Fruit fly (Drosophila melanogaster): Measurements from ENCODE around the gene CG32486.

Gene CG32486

DNA sequence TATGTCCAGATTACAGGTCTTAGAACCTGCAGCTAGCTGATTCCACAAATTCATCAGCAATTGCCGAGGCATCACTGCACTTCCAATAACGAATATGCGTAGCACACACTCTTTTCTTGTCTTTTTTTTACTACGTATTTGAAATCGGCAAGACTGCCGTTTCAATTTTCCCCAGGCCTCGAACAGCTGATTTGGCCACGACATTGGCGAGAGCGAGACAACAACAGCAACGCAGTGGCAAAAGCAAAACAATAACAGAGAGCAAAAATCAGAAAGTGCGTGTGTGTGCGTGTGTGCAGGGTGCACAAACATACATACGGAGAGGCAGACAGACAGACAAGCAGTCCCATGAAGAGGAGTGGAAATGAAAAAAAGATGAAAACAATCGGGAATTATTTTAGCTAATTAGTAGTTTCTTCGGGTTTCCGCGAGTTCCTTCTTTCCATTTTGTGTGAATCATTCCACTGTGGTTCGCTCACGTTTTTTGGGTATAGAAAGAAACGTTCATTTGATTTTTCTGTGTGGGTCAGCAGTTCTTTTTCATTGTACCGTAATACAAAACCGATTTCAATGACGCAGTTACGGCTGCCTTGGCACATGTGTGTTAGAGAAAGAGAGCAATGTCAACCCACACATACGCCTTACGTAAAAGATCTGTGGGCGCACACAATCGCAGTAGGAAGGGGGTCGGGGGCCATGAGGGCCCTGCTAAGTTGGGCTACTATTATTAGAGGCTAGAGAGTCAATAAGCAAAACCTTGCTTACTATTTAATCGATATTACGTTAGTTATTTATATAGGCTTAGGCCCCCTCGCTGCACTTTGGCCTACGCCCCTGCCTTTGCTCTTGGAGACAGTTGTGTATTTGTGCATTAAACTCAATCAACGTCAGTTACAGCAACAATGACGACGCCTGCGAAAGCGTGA is 10.3 kb downstream of the CG32486 start (continued):
- TF ChIP-seq Dek (tag; optimal IDR thresholded peaks at IDR 0.05) (peak; percentile 97), CoRest (tag; optimal IDR thresholded peaks at IDR 0.05) (peak; percentile 98), CG31365 (tag; optimal IDR thresholded peaks at IDR 0.05) (peak; percentile 91), ap (GFP tag; IDR thresholded peaks at IDR 0.05) (peak; percentile 99), sc (optimal IDR thresholded peaks at IDR 0.05) (no peak), sc (GFP tag; optimal IDR thresholded peaks at IDR 0.05) (peak; percentile 97), Med (GFP tag) (peak; percentile 100), dmrt11E (tag; optimal IDR thresholded peaks at IDR 0.05) (peak; percentile 92), CG13624 (GFP tag; optimal IDR thresholded peaks at IDR 0.05) (peak; percentile 99), Adf1 (GFP tag; IDR thresholded peaks at IDR 0.05) (peak; percentile 89), Nf-YA (GFP tag; IDR thresholded peaks at IDR 0.05) (peak; percentile 99), CG31224 (GFP tag; IDR thresholded peaks at IDR 0.05) (peak; percentile 97), CG32772 (GFP tag; IDR thresholded peaks at IDR 0.05) (peak; percentile 99), CG5953 (GFP tag; IDR thresholded peaks at IDR 0.05) (peak; percentile 99), Hsf (GFP tag; optimal IDR thresholded peaks at IDR 0.05) (peak; percentile 99), Antp (GFP tag; optimal IDR thresholded peaks at IDR 0.05) (peak; percentile 99), bowl (GFP tag; IDR thresholded peaks at IDR 0.05) (peak; percentile 98), Dll (GFP tag; IDR thresholded peaks at IDR 0.05; ENCODE audit: partially characterized antibody) (0 out of 4 replicates have a peak, but pooled peaks have one; percentile 38), CG9215 (GFP tag; IDR thresholded peaks at IDR 0.05) (peak; percentile 98), CG6175 (GFP tag; IDR thresholded peaks at IDR 0.05) (peak; percentile 98), kay (GFP tag; optimal IDR thresholded peaks at IDR 0.05) (peak; percentile 97), Hey (tag; optimal IDR thresholded peaks at IDR 0.05) (peak; percentile 93), kah (GFP tag; optimal IDR thresholded peaks at IDR 0.05) (peak; percentile 92), sd (tag; optimal IDR thresholded peaks at IDR 0.05) (peak; percentile 88), schlank (tag; optimal IDR thresholded peaks at IDR 0.05) (peak; percentile 98), CG1647 (GFP tag; optimal IDR thresholded peaks at IDR 0.05) (peak; percentile 98), CG6813 (GFP tag; optimal IDR thresholded peaks at IDR 0.05) (peak; percentile 98), TFAM (GFP tag; optimal IDR thresholded peaks at IDR 0.05) (peak; percentile 92), CG6654 (GFP tag; optimal IDR thresholded peaks at IDR 0.05) (peak; percentile 94), ro (GFP tag; IDR thresholded peaks at IDR 0.05) (peak; percentile 97), zfh2 (GFP tag; optimal IDR thresholded peaks at IDR 0.05) (peak; percentile 99), Dip2 (GFP tag; IDR thresholded peaks at IDR 0.05) (peak; percentile 76), otp (GFP tag; IDR thresholded peaks at IDR 0.05) (peak; percentile 100), CG17359 (tag; optimal IDR thresholded peaks at IDR 0.05) (peak; percentile 99), ranshi (GFP tag; IDR thresholded peaks at IDR 0.05) (peak; percentile 100), CG6689 (GFP tag; IDR thresholded peaks at IDR 0.05) (peak; percentile 99), CG32532 (GFP tag; IDR thresholded peaks at IDR 0.05) (peak; percentile 100), CG8478 (optimal IDR thresholded peaks at IDR 0.05) (no peak), ind (GFP tag; optimal IDR thresholded peaks at IDR 0.05) (peak; percentile 99), br (optimal IDR thresholded peaks at IDR 0.05) (no peak), CG1832 (GFP tag; optimal IDR thresholded peaks at IDR 0.05) (peak; percentile 58), zfh1 (GFP tag; IDR thresholded peaks at IDR 0.05) (peak; percentile 99), CG11723 (GFP tag; optimal IDR thresholded peaks at IDR 0.05) (peak; percentile 99), Sry-δ (GFP tag; optimal IDR thresholded peaks at IDR 0.05) (peak; percentile 76), klu (GFP tag; IDR thresholded peaks at IDR 0.05) (peak; percentile 98), sr (GFP tag; IDR thresholded peaks at IDR 0.05) (peak; percentile 100), grau (tag; optimal IDR thresholded peaks at IDR 0.05) (peak; percentile 97), pros (GFP tag; optimal IDR thresholded peaks at IDR 0.05) (no peak), run (tag; optimal IDR thresholded peaks at IDR 0.05) (peak; percentile 85), gsb (GFP tag; IDR thresholded peaks at IDR 0.05) (peak; percentile 98), wdn (GFP tag; IDR thresholded peaks at IDR 0.05) (peak; percentile 99)

Data from whole organism, embryonic.